Worm (Caenorhabditis elegans): ENCODE measurements around the gene egl-5.

Gene egl-5

DNA sequence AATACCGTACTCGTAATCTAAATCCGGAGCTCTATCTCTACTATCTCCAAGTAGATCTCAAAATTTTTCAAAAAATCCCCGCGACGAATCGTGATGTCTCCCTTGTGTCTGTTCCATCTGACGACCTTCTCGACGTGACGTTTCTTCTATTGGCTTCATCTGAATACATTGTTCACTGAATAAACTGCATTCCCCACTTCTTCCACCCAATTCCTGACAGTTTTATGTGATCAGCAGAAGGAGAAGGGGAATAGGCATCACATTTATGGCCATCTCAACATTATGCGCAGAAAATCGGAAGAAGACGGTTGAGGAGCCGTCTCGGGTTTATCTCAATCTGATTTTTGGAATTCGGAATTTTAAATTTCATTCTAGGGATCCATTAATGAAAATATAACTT is 4.8 kb downstream of the egl-5 start:
- TF ChIP-seq egl-5 (tag; optimal IDR thresholded peaks at IDR 0.05), result peak; percentile 100
- TF ChIP-seq daf-12 (tag; optimal IDR thresholded peaks at IDR 0.05), result no peak

ce11 chrIII:7819866-7820265 is 5.7 kb downstream of the egl-5 start:
- TF ChIP-seq lsy-12 (tag; optimal IDR thresholded peaks at IDR 0.05) (no peak), egl-5 (tag; optimal IDR thresholded peaks at IDR 0.05) (peak; percentile 100), ama-1 (optimal IDR thresholded peaks at IDR 0.05) (no peak), fos-1 (tag; optimal IDR thresholded peaks at IDR 0.05) (no peak), tbx-2 (tag; optimal IDR thresholded peaks at IDR 0.05) (no peak), nhr-11 (tag; optimal IDR thresholded peaks at IDR 0.05) (no peak), elt-2 (tag; optimal IDR thresholded peaks at IDR 0.05) (no peak), nfya-1 (tag; optimal IDR thresholded peaks at IDR 0.05; ENCODE audit: insufficient read depth) (peak; percentile 69), unc-39 (tag; optimal IDR thresholded peaks at IDR 0.05) (no peak), jun-1 (tag; optimal IDR thresholded peaks at IDR 0.05) (no peak), eor-1 (tag; optimal IDR thresholded peaks at IDR 0.05) (no peak), elt-1 (tag; optimal IDR thresholded peaks at IDR 0.05) (no peak), pqm-1 (tag; optimal IDR thresholded peaks at IDR 0.05) (no peak), unc-62 (GFP tag; optimal IDR thresholded peaks at IDR 0.05) (no peak)

DNA sequence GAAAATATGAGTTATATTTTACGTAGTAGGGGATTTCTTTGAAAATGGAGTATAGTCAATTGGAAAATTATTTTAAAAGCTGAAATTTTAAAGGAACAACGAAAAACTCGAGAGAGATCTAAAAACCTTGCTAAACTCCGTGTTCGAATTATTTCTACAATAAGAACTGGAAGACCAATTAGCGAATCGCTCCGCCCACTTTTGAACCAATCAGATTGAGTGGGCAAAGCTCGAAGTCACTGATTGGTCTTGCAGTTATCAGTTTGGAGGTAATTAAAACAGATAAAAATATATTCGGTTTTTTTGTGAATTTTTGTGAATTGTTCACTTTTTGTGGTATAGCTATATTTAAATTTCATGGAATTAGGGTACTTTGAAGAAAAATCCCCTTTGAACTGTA is 9.1 kb downstream of the egl-5 start:
- TF ChIP-seq sea-2 (GFP tag; optimal IDR thresholded peaks at IDR 0.05) (no peak), nfya-1 (tag; optimal IDR thresholded peaks at IDR 0.05; ENCODE audit: insufficient read depth) (peak; percentile 98)

DNA sequence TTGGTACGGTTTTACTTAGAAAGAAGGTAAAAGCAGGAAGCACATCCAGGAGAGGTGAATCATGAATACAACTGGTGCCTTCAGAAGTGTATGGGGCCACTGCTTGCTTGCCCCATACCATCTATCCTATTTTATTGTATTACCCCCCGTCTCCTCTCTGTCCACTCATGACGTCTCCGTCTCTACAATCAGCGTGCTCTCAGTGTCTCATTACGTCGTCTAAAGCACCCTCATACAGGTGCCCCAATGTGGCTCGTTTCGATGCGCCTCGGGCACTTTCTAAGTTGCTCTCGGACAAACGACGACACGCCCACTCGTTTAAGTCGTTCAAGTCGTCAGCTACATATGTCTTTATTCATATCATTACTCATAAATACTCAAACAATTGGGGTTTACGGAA is 9.9 kb downstream of the egl-5 start:
- TF ChIP-seq lsy-12 (tag; optimal IDR thresholded peaks at IDR 0.05) (no peak), egl-5 (tag; optimal IDR thresholded peaks at IDR 0.05) (peak; percentile 100)

ce11 chrIII:7828576-7829461 is 14.6 kb downstream of the egl-5 start, which contains the start of the genes egl-45 and kcmf-1:
TSS of gene egl-45 (minus strand) at chrIII:7828626.
TSS of gene kcmf-1 (plus strand) at chrIII:7829411.
- no peak for TF ChIP-seq elt-2 (tag; optimal IDR thresholded peaks at IDR 0.05)
- no peak for TF ChIP-seq unc-62 (GFP tag; optimal IDR thresholded peaks at IDR 0.05)
- TF ChIP-seq lin-15B (tag; optimal IDR thresholded peaks at IDR 0.05), result peak; percentile 42
- TF ChIP-seq nfya-1 (tag; optimal IDR thresholded peaks at IDR 0.05; ENCODE audit: insufficient read depth), result peak; percentile 57
- no peak for TF ChIP-seq ZK546.5 (tag; optimal IDR thresholded peaks at IDR 0.05)
- TF ChIP-seq nhr-23 (tag; optimal IDR thresholded peaks at IDR 0.05), result peak; percentile 6
- TF ChIP-seq pha-4 (tag; optimal IDR thresholded peaks at IDR 0.05), result peak; percentile 71
- TF ChIP-seq ztf-4 (tag; optimal IDR thresholded peaks at IDR 0.05), result no peak
- TF ChIP-seq nhr-25 (tag; optimal IDR thresholded peaks at IDR 0.05), result peak; percentile 21
- TF ChIP-seq egl-5 (tag; optimal IDR thresholded peaks at IDR 0.05), result peak; percentile 97
- TF ChIP-seq nhr-43 (tag; optimal IDR thresholded peaks at IDR 0.05; ENCODE audit: poor library complexity, severe bottlenecking), result no peak
- TF ChIP-seq tbx-2 (tag; optimal IDR thresholded peaks at IDR 0.05), result no peak
- TF ChIP-seq ama-1 (optimal IDR thresholded peaks at IDR 0.05), result no peak

- no peak for TF ChIP-seq jun-1 (tag; optimal IDR thresholded peaks at IDR 0.05)
- no peak for TF ChIP-seq ztf-4 (tag; optimal IDR thresholded peaks at IDR 0.05)
- TF ChIP-seq egl-27 (tag; optimal IDR thresholded peaks at IDR 0.05), result no peak
- no peak for TF ChIP-seq nhr-28 (tag; optimal IDR thresholded peaks at IDR 0.05)
- TF ChIP-seq aly-2 (tag; optimal IDR thresholded peaks at IDR 0.05), result no peak
- TF ChIP-seq pha-4 (tag; optimal IDR thresholded peaks at IDR 0.05), result no peak
- TF ChIP-seq fkh-2 (tag; optimal IDR thresholded peaks at IDR 0.05), result no peak
- no peak for TF ChIP-seq R02D3.7 (tag; optimal IDR thresholded peaks at IDR 0.05)
- no peak for TF ChIP-seq hmg-11 (tag; optimal IDR thresholded peaks at IDR 0.05)
- no peak for TF ChIP-seq nhr-76 (tag; optimal IDR thresholded peaks at IDR 0.05)
Measured at ce11 chrIII:7832473-7832872, 18.3 kb downstream of the egl-5 start.

Measured in whole organism, L3 larva.